Fruit fly (Drosophila melanogaster) S2 (cell line): ENCODE measurements around the gene CG7990.

Source experiments
- CG8478 ChIP-seq: fragments of >200 bp; optimal IDR thresholded peaks from 2 replicates; lab custom pipeline; 2018
- CTCF ChIP-seq, 2 experiments: fragments of >200 bp; optimal IDR thresholded peaks; 2 replicates each; lab custom pipeline; 2018

- no peak for TF ChIP-seq CG8478
- TF ChIP-seq CTCF (optimal IDR thresholded peaks at IDR 0.05; lab: Kevin White, UChicago) = no peak
Observed at dm6 chrX:19248426-19249217, 46.8 kb upstream of the CG7990 start, which contains the start of gene Hs3st-B.
